Worm (Caenorhabditis elegans) whole organism, late embryonic: ENCODE results near the gene vap-1.

Experiments
- C08G9.2 ChIP-seq: sonication (generic microtip); optimal IDR thresholded peaks from 2 replicates; lab custom pipeline; 2016; ENCODE audit warnings: mild to moderate bottlenecking, missing genetic modification characterization, moderate library complexity, missing compliant biosample characterization
- F13H6.1 ChIP-seq: sonication (generic microtip); optimal IDR thresholded peaks from 2 replicates; lab custom pipeline; 2016; ENCODE audit warnings: missing genetic modification characterization, missing compliant biosample characterization
- K09A11.1 ChIP-seq: sonication (generic microtip); optimal IDR thresholded peaks from 2 replicates; lab custom pipeline; 2017; ENCODE audit warnings: antibody characterized with exemption, mild to moderate bottlenecking, missing genetic modification characterization, missing compliant biosample characterization; ENCODE audit not compliant: insufficient read depth
- Y22D7AL.16 ChIP-seq: sonication (generic microtip); optimal IDR thresholded peaks from 2 replicates; lab custom pipeline; 2016; ENCODE audit warnings: missing genetic modification characterization, missing compliant biosample characterization
- ahr-1 ChIP-seq: sonication (generic microtip); optimal IDR thresholded peaks from 2 replicates; lab custom pipeline; 2016; ENCODE audit warnings: missing genetic modification characterization, missing compliant biosample characterization
- ceh-14 ChIP-seq: sonication (generic microtip); optimal IDR thresholded peaks from 2 replicates; lab custom pipeline; 2016; ENCODE audit warnings: missing genotype, missing genetic modification characterization, missing compliant biosample characterization
- ceh-19 ChIP-seq: fragments of 200-800 bp; sonication (Bioruptor generic); optimal IDR thresholded peaks from 2 replicates; lab custom pipeline; 2018; ENCODE audit warnings: mild to moderate bottlenecking, missing genetic modification characterization, missing compliant biosample characterization
- ceh-22 ChIP-seq: sonication (generic microtip); optimal IDR thresholded peaks from 2 replicates; lab custom pipeline; 2017; ENCODE audit warnings: missing biosample characterization, missing genetic modification characterization
- ceh-24 ChIP-seq: sonication (generic microtip); optimal IDR thresholded peaks from 2 replicates; lab custom pipeline; 2016; ENCODE audit warnings: mild to moderate bottlenecking, missing genetic modification characterization, missing compliant biosample characterization
- ceh-30 ChIP-seq: fragments of 150-350 bp; optimal IDR thresholded peaks from 2 replicates; lab custom pipeline; 2014; ENCODE audit warnings: missing biosample characterization, missing genetic modification characterization
- ceh-9 ChIP-seq: sonication (generic microtip); optimal IDR thresholded peaks from 2 replicates; lab custom pipeline; 2016; ENCODE audit warnings: mild to moderate bottlenecking, missing genetic modification characterization, inconsistent platforms, missing compliant biosample characterization
- che-1 ChIP-seq: sonication (generic microtip); optimal IDR thresholded peaks from 2 replicates; lab custom pipeline; 2016; ENCODE audit warnings: mild to moderate bottlenecking, missing genetic modification characterization, missing compliant biosample characterization
- dve-1 ChIP-seq: sonication (generic microtip); optimal IDR thresholded peaks from 2 replicates; lab custom pipeline; 2017; ENCODE audit warnings: antibody characterized with exemption, mild to moderate bottlenecking, missing genetic modification characterization, missing compliant biosample characterization
- elt-4 ChIP-seq: sonication (generic microtip); optimal IDR thresholded peaks from 2 replicates; lab custom pipeline; 2016; ENCODE audit warnings: missing genetic modification characterization, missing compliant biosample characterization
- ets-4 ChIP-seq: sonication (generic microtip); optimal IDR thresholded peaks from 2 replicates; lab custom pipeline; 2016; ENCODE audit warnings: missing genetic modification characterization, missing compliant biosample characterization
- fax-1 ChIP-seq: sonication (generic microtip); optimal IDR thresholded peaks from 2 replicates; lab custom pipeline; 2016; ENCODE audit warnings: missing genotype, missing genetic modification characterization, missing compliant biosample characterization
- hlh-13 ChIP-seq: fragments of 200-800 bp; sonication (Bioruptor generic); optimal IDR thresholded peaks from 2 replicates; lab custom pipeline; 2018; ENCODE audit warnings: mild to moderate bottlenecking, missing genetic modification characterization, missing compliant biosample characterization
- hlh-30 ChIP-seq: sonication (generic microtip); optimal IDR thresholded peaks from 2 replicates; lab custom pipeline; 2017; ENCODE audit warnings: antibody characterized with exemption, missing genetic modification characterization, missing compliant biosample characterization; ENCODE audit not compliant: insufficient read depth
- hlh-8 ChIP-seq: sonication (generic microtip); optimal IDR thresholded peaks from 2 replicates; lab custom pipeline; 2016; ENCODE audit warnings: missing genotype, missing genetic modification characterization, missing compliant biosample characterization
- lim-6 ChIP-seq: sonication (generic microtip); optimal IDR thresholded peaks from 2 replicates; lab custom pipeline; 2016; ENCODE audit warnings: missing genetic modification characterization, missing compliant biosample characterization
- nhr-11 ChIP-seq: fragments of 150-350 bp; optimal IDR thresholded peaks from 2 replicates; lab custom pipeline; 2014; ENCODE audit warnings: missing biosample characterization, missing genetic modification characterization
- npax-4 ChIP-seq: sonication (generic microtip); optimal IDR thresholded peaks from 2 replicates; lab custom pipeline; 2016; ENCODE audit warnings: missing genetic modification characterization, missing compliant biosample characterization
- pax-1 ChIP-seq: fragments of 150-350 bp; optimal IDR thresholded peaks from 2 replicates; lab custom pipeline; 2014; ENCODE audit warnings: missing biosample characterization, missing genetic modification characterization
- pqm-1 ChIP-seq: sonication (generic microtip); optimal IDR thresholded peaks from 2 replicates; lab custom pipeline; 2016; ENCODE audit warnings: missing genetic modification characterization, missing compliant biosample characterization
- pros-1 ChIP-seq: fragments of 150-350 bp; optimal IDR thresholded peaks from 2 replicates; lab custom pipeline; 2014; ENCODE audit warnings: missing biosample characterization, missing genetic modification reagents, missing genetic modification characterization
- ref-2 ChIP-seq: sonication (generic microtip); optimal IDR thresholded peaks from 2 replicates; lab custom pipeline; 2016; ENCODE audit warnings: missing genetic modification characterization, missing compliant biosample characterization
- rnt-1 ChIP-seq: sonication (generic microtip); optimal IDR thresholded peaks from 2 replicates; lab custom pipeline; 2016; ENCODE audit warnings: missing genetic modification characterization, missing compliant biosample characterization
- sdc-2 ChIP-seq: sonication (generic microtip); optimal IDR thresholded peaks from 2 replicates; lab custom pipeline; 2016; ENCODE audit warnings: missing genotype, missing genetic modification characterization, missing compliant biosample characterization
- sox-4 ChIP-seq: sonication (generic microtip); optimal IDR thresholded peaks from 2 replicates; lab custom pipeline; 2017; ENCODE audit warnings: mild to moderate bottlenecking, missing genetic modification characterization, inconsistent platforms, missing compliant biosample characterization
- syd-9 ChIP-seq: sonication (generic microtip); optimal IDR thresholded peaks from 2 replicates; lab custom pipeline; 2016; ENCODE audit warnings: mild to moderate bottlenecking, missing genetic modification characterization, moderate library complexity, missing compliant biosample characterization
- tbx-7 ChIP-seq: sonication (generic microtip); optimal IDR thresholded peaks from 2 replicates; lab custom pipeline; 2016; ENCODE audit warnings: missing genotype, missing genetic modification characterization, missing compliant biosample characterization
- unc-3 ChIP-seq, 2 experiments: fragments of 200-800 bp in 1 of 2; sonication (Bioruptor generic) in 1 of 2; sonication (generic microtip) in 1 of 2; conservative IDR thresholded peaks in 1 of 2; optimal IDR thresholded peaks in 1 of 2; 2 replicates each; pipeline versions ENCODE4 v1.3.6 to Lab custom; 2016 to 2022; ENCODE audit warnings: missing compliant biosample characterization in 2 of 2, missing genetic modification characterization in 2 of 2, missing genetic modification reagents in 1 of 2
- unc-42 ChIP-seq: sonication (generic microtip); optimal IDR thresholded peaks from 2 replicates; lab custom pipeline; 2016; ENCODE audit warnings: missing genotype, missing genetic modification characterization, missing compliant biosample characterization
- unc-55 ChIP-seq: sonication (generic microtip); optimal IDR thresholded peaks from 2 replicates; lab custom pipeline; 2017; ENCODE audit warnings: missing biosample characterization, missing genetic modification reagents, missing genetic modification characterization
- zip-5 ChIP-seq: sonication (generic microtip); optimal IDR thresholded peaks from 2 replicates; lab custom pipeline; 2016; ENCODE audit warnings: missing genetic modification characterization, missing compliant biosample characterization
- ztf-16 ChIP-seq: sonication (generic microtip); optimal IDR thresholded peaks from 2 replicates; lab custom pipeline; 2017; ENCODE audit warnings: missing genetic modification characterization, missing compliant biosample characterization

Gene vap-1

DNA sequence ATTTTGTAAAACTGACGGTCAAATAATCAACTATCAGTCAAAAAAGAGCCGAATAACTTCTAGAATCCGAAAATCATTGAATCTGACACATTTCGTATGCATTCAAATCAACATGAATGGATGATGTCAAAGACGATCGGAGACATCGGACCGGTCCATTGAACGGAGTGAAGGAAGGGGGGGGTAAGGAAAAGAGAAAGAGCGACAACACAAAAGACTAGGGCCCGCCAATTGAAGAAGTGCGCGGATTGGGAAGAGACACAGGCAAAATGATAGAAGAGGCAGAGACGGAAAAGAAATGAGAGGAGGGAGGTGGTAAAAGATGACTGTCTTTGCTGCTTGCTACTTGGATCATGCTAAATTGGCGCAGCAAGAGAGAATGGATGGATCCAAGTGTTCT, 26.8 kb downstream of the vap-1 start (continued):
- TF ChIP-seq pax-1 (tag; lab: Kevin White, UChicago): no peak
- no peak for TF ChIP-seq rnt-1 (tag; lab: Kevin White, UChicago)
- TF ChIP-seq unc-55 (GFP tag; lab: Kevin White, UChicago): peak; percentile 48
- no peak for TF ChIP-seq lim-6
- no peak for TF ChIP-seq ahr-1 (tag; lab: Kevin White, UChicago)
- TF ChIP-seq sox-4: no peak

DNA sequence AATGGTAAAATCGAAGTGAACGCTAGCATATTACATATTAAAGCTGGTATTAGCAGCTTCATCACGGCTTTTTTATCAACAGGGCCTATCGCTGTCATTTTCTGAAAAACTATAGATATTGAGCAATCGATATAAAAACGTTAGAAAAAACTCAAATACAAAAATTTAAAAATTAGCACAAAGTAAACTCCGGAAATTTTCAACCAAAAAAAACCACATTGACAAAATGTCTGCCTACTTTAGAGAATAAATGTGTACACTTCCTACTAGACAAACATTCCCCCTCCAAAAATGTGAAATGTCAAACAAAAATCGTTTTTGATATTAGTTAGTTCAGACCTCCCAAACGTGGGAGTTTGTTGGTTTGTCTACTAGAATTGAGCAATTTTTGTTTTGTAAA, 27.8 kb downstream of the vap-1 start, which contains the start of gene mfsd-10:
TSS of gene mfsd-10 (minus strand) at position 101 of the 400 bp plus-strand sequence.
- no peak for TF ChIP-seq ets-4 (tag; lab: Kevin White, UChicago)
- no peak for TF ChIP-seq pros-1 (tag; lab: Kevin White, UChicago)
- TF ChIP-seq ceh-9 (tag; lab: Kevin White, UChicago): no peak
- no peak for TF ChIP-seq sdc-2 (tag; lab: Kevin White, UChicago)
- TF ChIP-seq dve-1 (tag; lab: Kevin White, UChicago): no peak
- TF ChIP-seq pax-1 (tag; lab: Kevin White, UChicago): no peak
- no peak for TF ChIP-seq syd-9 (tag; lab: Kevin White, UChicago)
- no peak for TF ChIP-seq hlh-13 (GFP tag; lab: Kevin White, UChicago)
- no peak for TF ChIP-seq ref-2 (tag; lab: Kevin White, UChicago)
- no peak for TF ChIP-seq che-1 (tag; lab: Kevin White, UChicago)

ce11 chrX:17363491-17363890, 32.9 kb downstream of the vap-1 start:
- TF ChIP-seq ref-2 (tag; lab: Kevin White, UChicago) (no peak), ceh-30 (tag; lab: Kevin White, UChicago) (no peak), ceh-22 (tag; lab: Kevin White, UChicago) (no peak), unc-3 (GFP tag; conservative IDR thresholded peaks at IDR 0.05; lab: Robert Waterston, UW) (no peak), unc-3 (tag; optimal IDR thresholded peaks at IDR 0.05; lab: Kevin White, UChicago) (no peak), Y22D7AL.16 (no peak), lim-6 (no peak), syd-9 (tag; lab: Kevin White, UChicago) (no peak), fax-1 (tag; lab: Kevin White, UChicago) (no peak), K09A11.1 (tag; lab: Kevin White, UChicago) (no peak), unc-42 (tag; lab: Kevin White, UChicago) (no peak), F13H6.1 (tag; lab: Kevin White, UChicago) (no peak), ceh-14 (no peak)

DNA sequence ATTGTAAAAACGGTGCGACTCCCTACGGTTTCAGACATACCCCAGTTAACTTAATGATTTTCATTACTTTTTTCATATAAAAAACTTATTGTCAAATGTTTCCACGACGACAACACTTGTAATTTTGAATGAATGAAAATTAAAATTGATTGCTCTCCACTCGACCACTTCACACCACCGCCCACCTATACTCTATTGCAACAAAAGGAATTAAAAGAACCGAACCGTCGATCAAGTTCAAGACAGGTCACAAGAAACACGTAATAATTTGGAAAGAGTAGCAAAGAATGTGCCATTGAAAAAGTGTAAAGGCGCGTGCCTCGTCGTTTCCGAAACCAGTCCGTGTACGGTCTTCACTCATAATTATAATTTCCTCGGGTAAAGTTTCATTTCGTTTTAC, 33.8 kb downstream of the vap-1 start, which contains the start of gene F10D7.11:
TSS of gene F10D7.11 (plus strand) at position 301 of the 400 bp plus-strand sequence.
- TF ChIP-seq ztf-16: no peak
- no peak for TF ChIP-seq ceh-19 (GFP tag; lab: Kevin White, UChicago)
- no peak for TF ChIP-seq npax-4 (tag; lab: Kevin White, UChicago)
- TF ChIP-seq elt-4 (tag; lab: Kevin White, UChicago): no peak
- TF ChIP-seq fax-1 (tag; lab: Kevin White, UChicago): no peak
- TF ChIP-seq C08G9.2 (tag; lab: Kevin White, UChicago): no peak
- no peak for TF ChIP-seq nhr-11 (tag; lab: Kevin White, UChicago)
- no peak for TF ChIP-seq tbx-7
- TF ChIP-seq hlh-30 (tag; lab: Kevin White, UChicago): no peak
- no peak for TF ChIP-seq pqm-1 (tag; lab: Kevin White, UChicago)
- TF ChIP-seq zip-5 (tag; lab: Kevin White, UChicago): no peak
- TF ChIP-seq pros-1 (tag; lab: Kevin White, UChicago): no peak
- no peak for TF ChIP-seq hlh-8 (tag; lab: Kevin White, UChicago)
- TF ChIP-seq ceh-24: no peak
- no peak for TF ChIP-seq ets-4 (tag; lab: Kevin White, UChicago)
